Fruit fly (Drosophila melanogaster) whole organism, embryonic: ENCODE data around the gene slif.

ENCODE experiments used
- Adf1 ChIP-seq: fragments of 200-800 bp; sonication (Bioruptor generic); IDR thresholded peaks from 2 replicates; pipeline ENCODE4 v1.3.6; 2022; ENCODE audit warnings: missing biosample characterization, missing genetic modification characterization
- CG10462 ChIP-seq: fragments of 200-800 bp; sonication (Bioruptor generic); optimal IDR thresholded peaks from 2 replicates; lab custom pipeline; 2016; ENCODE audit warnings: missing biosample characterization, missing genetic modification characterization
- CG11723 ChIP-seq: fragments of 200-800 bp; sonication (Bioruptor generic); optimal IDR thresholded peaks from 2 replicates; lab custom pipeline; 2017; ENCODE audit warnings: missing biosample characterization, mild to moderate bottlenecking, missing genetic modification characterization
- CG12104 ChIP-seq: fragments of 200-800 bp; sonication (Bioruptor generic); optimal IDR thresholded peaks from 3 replicates; lab custom pipeline; 2016; ENCODE audit warnings: missing biosample characterization, missing genetic modification characterization
- CG1233 ChIP-seq: fragments of 200-800 bp; sonication (Bioruptor generic); optimal IDR thresholded peaks from 4 replicates; lab custom pipeline; 2018; ENCODE audit warnings: missing biosample characterization, mild to moderate bottlenecking, missing genetic modification characterization
- CG14667 ChIP-seq: fragments of 200-800 bp; sonication (Bioruptor generic); IDR thresholded peaks from 2 replicates; pipeline ENCODE4 v1.3.6; 2022; ENCODE audit warnings: missing biosample characterization, missing genetic modification characterization
- CG15479 ChIP-seq: fragments of 200-800 bp; sonication (Bioruptor generic); optimal IDR thresholded peaks from 3 replicates; lab custom pipeline; 2019; ENCODE audit warnings: missing biosample characterization, mild to moderate bottlenecking, missing genetic modification characterization, moderate library complexity
- CG15514 ChIP-seq: fragments of 200-800 bp; sonication (Bioruptor generic); optimal IDR thresholded peaks from 3 replicates; lab custom pipeline; 2017; ENCODE audit warnings: missing biosample characterization, missing genetic modification characterization, mild to moderate bottlenecking, moderate library complexity, missing genetic modification reagents
- CG17385 ChIP-seq: fragments of 200-800 bp; sonication (Bioruptor generic); optimal IDR thresholded peaks from 3 replicates; lab custom pipeline; 2018; ENCODE audit warnings: missing biosample characterization, mild to moderate bottlenecking, missing genetic modification characterization
- CG17802 ChIP-seq: fragments of 200-800 bp; sonication (Bioruptor generic); optimal IDR thresholded peaks from 2 replicates; lab custom pipeline; 2018; ENCODE audit warnings: missing biosample characterization, mild to moderate bottlenecking, missing genetic modification characterization, moderate library complexity
- CG17912 ChIP-seq: fragments of 200-800 bp; sonication (Bioruptor generic); optimal IDR thresholded peaks from 2 replicates; lab custom pipeline; 2018; ENCODE audit warnings: missing biosample characterization, mild to moderate bottlenecking, missing genetic modification characterization
- CG2875 ChIP-seq: fragments of 200-800 bp; sonication (Bioruptor generic); optimal IDR thresholded peaks from 2 replicates; lab custom pipeline; 2017; ENCODE audit warnings: missing biosample characterization, mild to moderate bottlenecking, missing genetic modification characterization, missing genetic modification reagents
- CG30020 ChIP-seq: fragments of 200-800 bp; optimal IDR thresholded peaks from 2 replicates; lab custom pipeline; 2019; ENCODE audit warnings: missing biosample characterization, mild to moderate bottlenecking, missing genetic modification characterization, moderate library complexity
- CG30403 ChIP-seq: fragments of 200-800 bp; sonication (Bioruptor generic); optimal IDR thresholded peaks from 3 replicates; lab custom pipeline; 2016; ENCODE audit warnings: missing biosample characterization, missing genetic modification characterization
- CG31365 ChIP-seq: fragments of 200-800 bp; sonication (Bioruptor generic); optimal IDR thresholded peaks from 2 replicates; lab custom pipeline; 2018; ENCODE audit warnings: missing biosample characterization, mild to moderate bottlenecking, missing genetic modification characterization
- CG34376 ChIP-seq: fragments of 200-800 bp; sonication (Bioruptor generic); optimal IDR thresholded peaks from 2 replicates; lab custom pipeline; 2018; ENCODE audit warnings: missing biosample characterization, mild to moderate bottlenecking, missing genetic modification characterization
- CG4707 ChIP-seq: fragments of 200-800 bp; sonication (Bioruptor generic); optimal IDR thresholded peaks from 2 replicates; lab custom pipeline; 2018; ENCODE audit warnings: missing biosample characterization, mild to moderate bottlenecking, missing genetic modification characterization, moderate library complexity
- CG5245 ChIP-seq: fragments of 200-800 bp; sonication (Bioruptor generic); optimal IDR thresholded peaks from 3 replicates; lab custom pipeline; 2016; ENCODE audit warnings: missing biosample characterization, missing genetic modification characterization
- CG6765 ChIP-seq: fragments of 200-800 bp; sonication (Bioruptor generic); optimal IDR thresholded peaks from 3 replicates; lab custom pipeline; 2017; ENCODE audit warnings: missing biosample characterization, mild to moderate bottlenecking, missing genetic modification characterization
- CG7556 ChIP-seq: fragments of 200-800 bp; sonication (Bioruptor generic); optimal IDR thresholded peaks from 2 replicates; lab custom pipeline; 2017; ENCODE audit warnings: missing biosample characterization, mild to moderate bottlenecking, missing genetic modification characterization
- CG7963 ChIP-seq: fragments of 200-800 bp; sonication (Bioruptor generic); IDR thresholded peaks from 3 replicates; pipeline ENCODE4 v1.3.6; 2022; ENCODE audit warnings: missing biosample characterization, missing genetic modification characterization; ENCODE audit not compliant: partially characterized antibody
- CG9609 ChIP-seq: fragments of 200-800 bp; sonication (Bioruptor generic); optimal IDR thresholded peaks from 3 replicates; lab custom pipeline; 2016; ENCODE audit warnings: missing biosample characterization, missing genetic modification characterization
- Deaf1 ChIP-seq: fragments of 200-800 bp; optimal IDR thresholded peaks from 3 replicates; lab custom pipeline; 2019; ENCODE audit warnings: missing biosample characterization, mild to moderate bottlenecking, missing genetic modification characterization, moderate library complexity
- Dip3 ChIP-seq: fragments of 200-800 bp; sonication (Bioruptor generic); optimal IDR thresholded peaks from 3 replicates; lab custom pipeline; 2016; ENCODE audit warnings: missing biosample characterization, missing genetic modification characterization
- Ets65A ChIP-seq: fragments of 200-800 bp; sonication (Bioruptor generic); peaks from one replicate; lab custom pipeline; 2016; ENCODE audit warnings: missing biosample characterization, missing genetic modification characterization
- HLH4C ChIP-seq: fragments of 200-800 bp; sonication (Bioruptor generic); IDR thresholded peaks from 3 replicates; pipeline ENCODE4 v1.3.6; 2022; ENCODE audit warnings: missing biosample characterization, missing genetic modification characterization; ENCODE audit not compliant: partially characterized antibody
- Hand ChIP-seq: fragments of 200-800 bp; sonication (Bioruptor generic); optimal IDR thresholded peaks from 2 replicates; lab custom pipeline; 2017; ENCODE audit warnings: mild to moderate bottlenecking, missing biosample characterization, missing genetic modification reagents, missing genetic modification characterization
- Lhr ChIP-seq: fragments of 200-800 bp; sonication (Bioruptor generic); optimal IDR thresholded peaks from 3 replicates; lab custom pipeline; 2017; ENCODE audit warnings: mild to moderate bottlenecking, missing biosample characterization, missing genetic modification reagents, missing genetic modification characterization
- Lim3 ChIP-seq: fragments of 200-800 bp; sonication (Bioruptor generic); IDR thresholded peaks from 2 replicates; pipeline ENCODE4 v1.3.6; 2022; ENCODE audit warnings: missing biosample characterization, missing genetic modification characterization
- Opbp ChIP-seq: fragments of 200-800 bp; sonication (Bioruptor generic); IDR thresholded peaks from 3 replicates; pipeline ENCODE4 v1.3.6; 2022; ENCODE audit warnings: missing biosample characterization, missing genetic modification characterization; ENCODE audit not compliant: partially characterized antibody
- Pdp1 ChIP-seq, 2 experiments: fragments of 200-800 bp; sonication (Bioruptor generic); optimal IDR thresholded peaks; 3 replicates each; lab custom pipeline; 2016; ENCODE audit warnings: missing biosample characterization in 2 of 2, missing genetic modification characterization in 2 of 2, mild to moderate bottlenecking in 1 of 2, moderate library complexity in 1 of 2
- Scr ChIP-seq: fragments of 200-800 bp; sonication (Bioruptor generic); IDR thresholded peaks from 2 replicates; pipeline ENCODE4 v1.3.6; 2022; ENCODE audit warnings: missing biosample characterization, missing genetic modification characterization; ENCODE audit not compliant: partially characterized antibody
- Trl ChIP-seq, 3 experiments: fragments of >200 bp in 2 of 3; fragments of 200-800 bp in 1 of 3; sonication (Bioruptor generic) in 1 of 3; optimal IDR thresholded peaks; 2 replicates in 1 of 3; 3 replicates in 2 of 3; lab custom pipeline; 2016 to 2017; ENCODE audit warnings: missing biosample characterization in 1 of 3, missing genetic modification characterization in 1 of 3
- ash1 ChIP-seq: fragments of 200-800 bp; sonication (Bioruptor generic); optimal IDR thresholded peaks from 2 replicates; lab custom pipeline; 2018; ENCODE audit warnings: missing biosample characterization, mild to moderate bottlenecking, missing genetic modification characterization
- chinmo ChIP-seq: fragments of 200-800 bp; sonication (Bioruptor generic); IDR thresholded peaks from 4 replicates; pipeline ENCODE4 v1.3.6; 2022; ENCODE audit warnings: missing biosample characterization, missing genetic modification characterization; ENCODE audit not compliant: partially characterized antibody
- crp ChIP-seq, 2 experiments: fragments of 200-800 bp; sonication (Bioruptor generic); optimal IDR thresholded peaks; 2 replicates in 1 of 2; 3 replicates in 1 of 2; lab custom pipeline; 2017; ENCODE audit warnings: missing biosample characterization in 2 of 2, missing genetic modification characterization in 2 of 2, mild to moderate bottlenecking in 1 of 2, moderate library complexity in 1 of 2
- dati ChIP-seq: fragments of 200-800 bp; sonication (Bioruptor generic); IDR thresholded peaks from 2 replicates; pipeline ENCODE4 v1.3.6; 2022; ENCODE audit warnings: missing biosample characterization, missing genetic modification characterization
- fu2 ChIP-seq: fragments of 200-800 bp; sonication (Bioruptor generic); optimal IDR thresholded peaks from 2 replicates; lab custom pipeline; 2016; ENCODE audit warnings: missing biosample characterization, missing genetic modification characterization
- ind ChIP-seq: fragments of 200-800 bp; sonication (Bioruptor generic); optimal IDR thresholded peaks from 3 replicates; lab custom pipeline; 2016; ENCODE audit warnings: missing biosample characterization, missing genetic modification characterization
- lbe ChIP-seq: fragments of 200-800 bp; sonication (Bioruptor generic); optimal IDR thresholded peaks from 2 replicates; lab custom pipeline; 2016; ENCODE audit warnings: missing biosample characterization, mild to moderate bottlenecking, missing genetic modification characterization
- phol ChIP-seq: fragments of 200-800 bp; sonication (Bioruptor generic); optimal IDR thresholded peaks from 3 replicates; lab custom pipeline; 2018; ENCODE audit warnings: missing biosample characterization, mild to moderate bottlenecking, missing genetic modification characterization, moderate library complexity
- pros ChIP-seq: fragments of 200-800 bp; sonication (Bioruptor generic); optimal IDR thresholded peaks from 3 replicates; lab custom pipeline; 2019; ENCODE audit warnings: missing biosample characterization, mild to moderate bottlenecking, missing genetic modification characterization, moderate library complexity
- sens ChIP-seq: fragments of 200-800 bp; sonication (Bioruptor generic); peaks from one replicate; lab custom pipeline; 2016; ENCODE audit warnings: missing biosample characterization, missing genetic modification characterization
- seq ChIP-seq: fragments of 200-800 bp; sonication (Bioruptor generic); IDR thresholded peaks from 2 replicates; pipeline ENCODE4 v1.3.6; 2022; ENCODE audit warnings: missing biosample characterization, missing genetic modification characterization
- slbo ChIP-seq: fragments of 200-800 bp; sonication (Bioruptor generic); IDR thresholded peaks from 2 replicates; pipeline ENCODE4 v1.3.6; 2022; ENCODE audit warnings: missing biosample characterization, missing genetic modification characterization
- stwl ChIP-seq: fragments of 200-800 bp; sonication (Bioruptor generic); optimal IDR thresholded peaks from 3 replicates; lab custom pipeline; 2018; ENCODE audit warnings: missing biosample characterization, mild to moderate bottlenecking, missing genetic modification characterization, moderate library complexity
- vvl ChIP-seq: fragments of 200-800 bp; sonication (Bioruptor generic); IDR thresholded peaks from 2 replicates; pipeline ENCODE4 v1.3.6; 2022; ENCODE audit warnings: missing biosample characterization, missing genetic modification characterization

The slif gene

dm6 chr3L:22864254-22865060 is 16.4 kb upstream of the slif start, which contains the start of gene CG33170:
Gene CG33170, plus strand, starts transcription at chr3L:22864600.
- TF ChIP-seq Ets65A (GFP tag; lab: Kevin White, UChicago) (peak; percentile 82), CG4707 (peak; percentile 61), stwl (peak; percentile 11), seq (GFP tag; lab: Robert Waterston, UW) (peak; percentile 41; the same call in 1 of the 2 replicates), CG6765 (GFP tag; lab: Kevin White, UChicago) (peak; percentile 12), Deaf1 (tag; lab: Kevin White, UChicago) (peak; percentile 93), ash1 (no peak), lbe (no peak), CG7556 (GFP tag; lab: Kevin White, UChicago) (no peak), Hand (GFP tag; lab: Kevin White, UChicago) (no peak), CG15514 (peak; percentile 45), vvl (GFP tag; lab: Robert Waterston, UW) (no peak; the same call in 1 of the 2 replicates), Scr (GFP tag; lab: Robert Waterston, UW) (no peak), CG15479 (GFP tag; lab: Kevin White, UChicago) (no peak), CG1233 (GFP tag; lab: Kevin White, UChicago) (peak; percentile 9), Dip3 (peak; percentile 1), Lhr (GFP tag; lab: Kevin White, UChicago) (no peak), CG31365 (no peak), ind (no peak), Trl (optimal IDR thresholded peaks at IDR 0.05; lab: Kevin White, UChicago) (peak; percentile 20 to 25), Trl (GFP tag; optimal IDR thresholded peaks at IDR 0.05; lab: Kevin White, UChicago) (no peak), slbo (GFP tag; lab: Robert Waterston, UW) (no peak), CG34376 (GFP tag; lab: Kevin White, UChicago) (peak; percentile 6), CG14667 (no peak), dati (GFP tag; lab: Robert Waterston, UW) (no peak), fu2 (no peak), HLH4C (GFP tag; lab: Robert Waterston, UW) (0 out of 3 replicates have a peak, but pooled peaks have one; percentile 36), crp (GFP tag; optimal IDR thresholded peaks at IDR 0.05; lab: Kevin White, UChicago) (peak in 1 of 2 experiments; percentile 84), CG17912 (GFP tag; lab: Kevin White, UChicago) (no peak), Lim3 (GFP tag; lab: Robert Waterston, UW) (no peak), CG9609 (GFP tag; lab: Kevin White, UChicago) (no peak), CG11723 (GFP tag; lab: Kevin White, UChicago) (no peak), CG7963 (GFP tag; lab: Robert Waterston, UW) (0 out of 3 replicates have a peak, but pooled peaks have one; percentile 7), Pdp1 (GFP tag; optimal IDR thresholded peaks at IDR 0.05; lab: Kevin White, UChicago) (peak in 1 of 2 experiments; percentile 98), CG10462 (GFP tag; lab: Kevin White, UChicago) (no peak), CG30403 (GFP tag; lab: Kevin White, UChicago) (no peak), CG2875 (no peak), CG17802 (tag; lab: Kevin White, UChicago) (no peak), CG30020 (tag; lab: Kevin White, UChicago) (no peak), chinmo (0 out of 4 replicates have a peak, but pooled peaks have one; percentile 29), CG5245 (GFP tag; lab: Kevin White, UChicago) (no peak), phol (peak; percentile 9), sens (GFP tag; lab: Kevin White, UChicago) (peak; percentile 80), CG17385 (GFP tag; lab: Kevin White, UChicago) (no peak), Opbp (no peak), pros (GFP tag; lab: Kevin White, UChicago) (peak; percentile 31), Adf1 (GFP tag; lab: Robert Waterston, UW) (peak; percentile 46; the same call in 1 of the 2 replicates), CG12104 (GFP tag; lab: Kevin White, UChicago) (no peak)
